Fruit fly (Drosophila melanogaster) whole organism, embryonic: ENCODE results near the gene Lim1.

Source experiments
- sim ChIP-seq: fragments of 200-800 bp; sonication (Bioruptor generic); IDR thresholded peaks from 2 replicates; pipeline ENCODE4 v1.3.6; 2022; ENCODE audit warnings: missing biosample characterization, missing genetic modification characterization
- slou ChIP-seq: fragments of 200-800 bp; sonication (Bioruptor generic); optimal IDR thresholded peaks from 3 replicates; lab custom pipeline; 2016; ENCODE audit warnings: missing biosample characterization, missing genetic modification characterization

DNA sequence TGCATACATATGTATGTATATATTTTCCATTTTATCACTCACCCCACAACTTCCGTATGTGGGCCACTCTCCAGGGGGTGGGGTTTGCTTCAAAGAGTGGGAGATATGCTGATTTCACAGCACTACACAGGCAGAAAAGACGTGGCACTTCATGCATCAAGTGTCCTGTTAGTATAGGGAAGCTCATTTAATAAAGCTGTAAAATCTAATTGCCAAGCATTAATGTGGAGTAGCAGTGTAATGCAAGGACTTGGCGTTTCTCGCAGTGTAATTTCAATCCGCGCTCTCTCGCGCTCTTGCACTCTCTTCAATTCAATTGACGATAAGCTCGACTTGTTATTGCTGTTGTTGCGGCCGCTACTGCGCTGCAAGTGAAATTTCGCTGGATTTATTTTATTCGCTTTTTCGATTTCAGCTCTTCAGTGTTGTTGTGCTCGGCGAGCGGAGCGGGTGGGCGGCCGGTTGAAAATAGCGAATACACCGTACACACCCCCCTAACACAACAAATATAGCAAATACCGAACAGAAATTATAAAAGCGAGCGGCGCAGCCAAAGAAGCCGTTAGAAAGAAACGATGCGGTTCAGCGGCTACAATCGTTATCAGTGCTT, 96.3 kb downstream of the Lim1 start, which contains the start of gene Hexo2:
- TF ChIP-seq slou (GFP tag; lab: Kevin White, UChicago) (peak; percentile 63), sim (peak; percentile 93)
